Worm (Caenorhabditis elegans) whole organism, L4 larva: Measurements from ENCODE around the gene Y69A2AR.25.

Experiments used
- ZK337.2 ChIP-seq: fragments of 200-800 bp; sonication (Bioruptor generic); IDR thresholded peaks from 2 replicates; pipeline ENCODE4 v1.3.6; 2022; ENCODE audit warnings: missing genetic modification reagents, missing genetic modification characterization, missing compliant biosample characterization
- aha-1 ChIP-seq: fragments of 150-350 bp; peaks from one replicate; lab custom pipeline; 2014; ENCODE audit warnings: missing biosample characterization, missing genetic modification characterization
- lir-3 ChIP-seq: sonication (generic microtip); optimal IDR thresholded peaks from 2 replicates; lab custom pipeline; 2016; ENCODE audit warnings: mild to moderate bottlenecking, missing genetic modification characterization, missing compliant biosample characterization
- nhr-111 ChIP-seq: fragments of 200-800 bp; sonication (Bioruptor generic); optimal IDR thresholded peaks from 2 replicates; lab custom pipeline; 2018; ENCODE audit warnings: mild to moderate bottlenecking, missing genetic modification characterization, missing compliant biosample characterization
- snpc-4 ChIP-seq: fragments of 150-350 bp; optimal IDR thresholded peaks from 2 replicates; lab custom pipeline; 2014; ENCODE audit warnings: missing biosample characterization, missing genetic modification characterization
- ztf-11 ChIP-seq: fragments of 150-350 bp; optimal IDR thresholded peaks from 2 replicates; lab custom pipeline; 2014; ENCODE audit warnings: missing biosample characterization, missing genetic modification characterization

- TF ChIP-seq snpc-4 (tag; lab: Kevin White, UChicago) (no peak), nhr-111 (GFP tag; lab: Kevin White, UChicago) (no peak), aha-1 (tag; lab: Kevin White, UChicago) (no peak), ZK337.2 (GFP tag; lab: Robert Waterston, UW) (no peak), lir-3 (tag; lab: Kevin White, UChicago) (no peak), ztf-11 (tag; lab: Kevin White, UChicago) (no peak)
Observed at ce11 chrIV:2610974-2611373, 42.8 kb upstream of the Y69A2AR.25 start.
